Fruit fly (Drosophila melanogaster): ENCODE results near the gene jvl.

DNA sequence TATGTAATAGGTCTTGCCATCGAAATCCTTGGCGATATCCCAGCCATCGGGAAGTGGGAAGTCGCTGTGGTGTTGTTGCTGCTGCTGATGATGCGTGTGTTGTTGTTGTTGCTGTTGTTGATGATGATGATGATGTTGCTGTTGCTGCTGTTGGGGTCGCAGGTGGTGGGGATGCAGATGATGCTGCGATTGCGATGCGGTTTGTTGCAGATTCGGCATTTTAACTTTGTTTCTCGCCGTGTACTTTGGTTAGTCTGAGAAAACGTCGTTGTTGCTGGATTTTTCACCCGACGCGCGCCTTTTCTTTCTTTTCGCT lies 18.1 kb upstream of the jvl start:
- TF ChIP-seq CG8478 (optimal IDR thresholded peaks at IDR 0.05) (no peak), CTCF (optimal IDR thresholded peaks at IDR 0.05) (no peak)

Measured in S2 (cell line).